Worm (Caenorhabditis elegans) whole organism, L2 larva: ENCODE data around the gene col-36.

Experiments used
- C34F6.9 ChIP-seq: fragments of 150-350 bp; optimal IDR thresholded peaks from 2 replicates; lab custom pipeline; 2014; ENCODE audit warnings: missing biosample characterization, missing genetic modification characterization
- F13H6.1 ChIP-seq: sonication (generic microtip); optimal IDR thresholded peaks from 2 replicates; lab custom pipeline; 2016; ENCODE audit warnings: missing genetic modification characterization, missing compliant biosample characterization
- R02D3.7 ChIP-seq: fragments of 150-350 bp; optimal IDR thresholded peaks from 2 replicates; lab custom pipeline; 2014; ENCODE audit warnings: missing biosample characterization, missing genetic modification characterization
- ZK546.5 ChIP-seq: sonication (generic microtip); optimal IDR thresholded peaks from 2 replicates; lab custom pipeline; 2017; ENCODE audit warnings: missing biosample characterization, missing genetic modification characterization
- alr-1 ChIP-seq: fragments of 150-350 bp; optimal IDR thresholded peaks from 2 replicates; lab custom pipeline; 2014; ENCODE audit warnings: missing biosample characterization, missing genetic modification characterization
- aly-2 ChIP-seq: fragments of 150-350 bp; optimal IDR thresholded peaks from 2 replicates; lab custom pipeline; 2014; ENCODE audit warnings: missing biosample characterization, missing genetic modification characterization
- ama-1 ChIP-seq: fragments of 150-350 bp; optimal IDR thresholded peaks from 2 replicates; lab custom pipeline; 2018; ENCODE audit warnings: inconsistent platforms
- blmp-1 ChIP-seq: sonication (generic microtip); optimal IDR thresholded peaks from 2 replicates; lab custom pipeline; 2017; ENCODE audit warnings: missing genetic modification characterization, mild to moderate bottlenecking, missing compliant biosample characterization, antibody characterized with exemption, moderate library complexity; ENCODE audit not compliant: insufficient read depth
- ceh-82 ChIP-seq: fragments of 150-350 bp; optimal IDR thresholded peaks from 2 replicates; lab custom pipeline; 2014; ENCODE audit warnings: missing biosample characterization, missing genetic modification characterization
- dmd-4 ChIP-seq: sonication (generic microtip); optimal IDR thresholded peaks from 2 replicates; lab custom pipeline; 2017; ENCODE audit warnings: missing biosample characterization, missing genetic modification characterization
- egl-27 ChIP-seq: sonication (generic microtip); optimal IDR thresholded peaks from 3 replicates; lab custom pipeline; 2017; ENCODE audit warnings: missing biosample characterization, missing genetic modification reagents, missing genetic modification characterization
- elt-1 ChIP-seq: fragments of 150-350 bp; optimal IDR thresholded peaks from 2 replicates; lab custom pipeline; 2014; ENCODE audit warnings: missing biosample characterization, missing genetic modification characterization
- elt-3 ChIP-seq: sonication (generic microtip); optimal IDR thresholded peaks from 2 replicates; lab custom pipeline; 2017; ENCODE audit warnings: missing biosample characterization, missing genetic modification characterization
- fos-1 ChIP-seq: fragments of 150-350 bp; optimal IDR thresholded peaks from 2 replicates; lab custom pipeline; 2014; ENCODE audit warnings: missing biosample characterization, missing genetic modification characterization
- gmeb-1 ChIP-seq: fragments of 150-350 bp; optimal IDR thresholded peaks from 2 replicates; lab custom pipeline; 2014; ENCODE audit warnings: missing biosample characterization, missing genetic modification characterization
- lin-39 ChIP-seq: fragments of 150-350 bp; optimal IDR thresholded peaks from 2 replicates; lab custom pipeline; 2014; ENCODE audit warnings: missing biosample characterization, missing genetic modification reagents, missing genetic modification characterization
- mdl-1 ChIP-seq, 2 experiments: fragments of 150-350 bp in 1 of 2; sonication (generic microtip) in 1 of 2; optimal IDR thresholded peaks; 2 replicates each; lab custom pipeline; 2017; ENCODE audit warnings: missing biosample characterization in 2 of 2, missing genetic modification characterization in 2 of 2
- nhr-12 ChIP-seq: fragments of 150-350 bp; optimal IDR thresholded peaks from 2 replicates; lab custom pipeline; 2014; ENCODE audit warnings: missing biosample characterization, missing genetic modification characterization
- nhr-129 ChIP-seq: fragments of 150-350 bp; optimal IDR thresholded peaks from 2 replicates; lab custom pipeline; 2014; ENCODE audit warnings: missing biosample characterization, missing genetic modification characterization
- nhr-21 ChIP-seq: fragments of 150-350 bp; optimal IDR thresholded peaks from 2 replicates; lab custom pipeline; 2014; ENCODE audit warnings: missing biosample characterization, missing genetic modification characterization
- nhr-23 ChIP-seq: fragments of 150-350 bp; optimal IDR thresholded peaks from 2 replicates; lab custom pipeline; 2014; ENCODE audit warnings: missing biosample characterization, missing genetic modification reagents, missing genetic modification characterization
- nhr-237 ChIP-seq: fragments of 150-350 bp; optimal IDR thresholded peaks from 2 replicates; lab custom pipeline; 2014; ENCODE audit warnings: missing biosample characterization, missing genetic modification characterization
- nhr-25 ChIP-seq: fragments of 150-350 bp; sonication (generic microtip); optimal IDR thresholded peaks from 3 replicates; lab custom pipeline; 2014; ENCODE audit warnings: missing biosample characterization, missing genetic modification characterization
- peb-1 ChIP-seq: fragments of 150-350 bp; optimal IDR thresholded peaks from 2 replicates; lab custom pipeline; 2014; ENCODE audit warnings: missing biosample characterization, missing genetic modification characterization
- skn-1 ChIP-seq: sonication (generic microtip); optimal IDR thresholded peaks from 2 replicates; lab custom pipeline; 2017; ENCODE audit warnings: missing biosample characterization, missing genetic modification characterization
- sma-3 ChIP-seq: sonication (generic microtip); optimal IDR thresholded peaks from 2 replicates; lab custom pipeline; 2016; ENCODE audit warnings: missing genetic modification reagents, missing genetic modification characterization, missing compliant biosample characterization
- sma-9 ChIP-seq, 2 experiments: fragments of 150-350 bp in 1 of 2; sonication (generic microtip) in 1 of 2; optimal IDR thresholded peaks; 2 replicates each; lab custom pipeline; 2014 to 2016; ENCODE audit warnings: missing genetic modification characterization in 2 of 2, mild to moderate bottlenecking in 1 of 2, missing biosample characterization in 1 of 2, missing compliant biosample characterization in 1 of 2, missing genetic modification reagents in 1 of 2, moderate library complexity in 1 of 2
- unc-39 ChIP-seq: fragments of 150-350 bp; optimal IDR thresholded peaks from 2 replicates; lab custom pipeline; 2014; ENCODE audit warnings: missing biosample characterization, missing genetic modification characterization
- unc-55 ChIP-seq: fragments of 150-350 bp; sonication (generic microtip); optimal IDR thresholded peaks from 3 replicates; lab custom pipeline; 2014; ENCODE audit warnings: missing biosample characterization, missing genetic modification reagents, missing genetic modification characterization
- unc-62 ChIP-seq: fragments of 150-350 bp; optimal IDR thresholded peaks from 2 replicates; lab custom pipeline; 2014; ENCODE audit warnings: missing biosample characterization, missing genetic modification reagents, missing genetic modification characterization
- zag-1 ChIP-seq: fragments of 150-350 bp; optimal IDR thresholded peaks from 2 replicates; lab custom pipeline; 2014; ENCODE audit warnings: missing biosample characterization, missing genetic modification characterization
- ztf-1 ChIP-seq: fragments of 200-800 bp; sonication (Bioruptor generic); conservative IDR thresholded peaks from 2 replicates; pipeline ENCODE4 v1.3.6; 2022; ENCODE audit warnings: missing genetic modification characterization, missing compliant biosample characterization
- ztf-11 ChIP-seq: sonication (generic microtip); optimal IDR thresholded peaks from 2 replicates; lab custom pipeline; 2017; ENCODE audit warnings: missing biosample characterization, missing genetic modification characterization
- ztf-4 ChIP-seq: fragments of 150-350 bp; optimal IDR thresholded peaks from 2 replicates; lab custom pipeline; 2014; ENCODE audit warnings: missing biosample characterization, missing genetic modification characterization

col-36 gene

DNA sequence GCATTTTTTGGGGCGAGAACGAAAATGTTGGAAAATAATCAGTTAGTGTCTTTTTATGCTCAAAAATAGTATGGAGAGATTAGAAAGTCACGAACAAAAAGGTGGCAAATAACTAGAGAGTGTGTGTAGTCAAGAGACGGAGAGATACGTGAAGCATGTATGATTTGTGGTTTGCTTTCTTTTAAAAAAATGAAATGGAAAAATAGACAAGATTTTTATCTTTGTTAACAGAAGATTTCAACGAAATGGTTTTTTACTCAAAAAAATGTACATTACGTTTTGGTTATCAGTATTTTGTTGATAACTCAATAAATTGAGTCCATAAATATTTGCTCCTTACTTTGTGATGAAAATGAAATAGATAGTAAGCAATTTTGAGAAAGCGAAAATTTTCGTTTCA is 39.6 kb upstream of the col-36 start, which contains the start of gene dhs-7:
Gene dhs-7, minus strand, starts transcription at position 277 of the 400 bp plus-strand sequence.
- TF ChIP-seq nhr-21 (tag; lab: Kevin White, UChicago) (no peak), elt-3 (tag; lab: Kevin White, UChicago) (no peak), ZK546.5 (no peak), zag-1 (tag; lab: Kevin White, UChicago) (no peak), egl-27 (tag; lab: Kevin White, UChicago) (no peak), gmeb-1 (no peak), unc-62 (GFP tag; lab: Kevin White, UChicago) (no peak), ztf-11 (tag; lab: Kevin White, UChicago) (no peak), nhr-129 (tag; lab: Kevin White, UChicago) (no peak), sma-9 (GFP tag; optimal IDR thresholded peaks at IDR 0.05; lab: Kevin White, UChicago) (no peak), sma-9 (tag; optimal IDR thresholded peaks at IDR 0.05; lab: Kevin White, UChicago) (no peak), ama-1 (lab: Kevin White, UChicago) (no peak), elt-1 (tag; lab: Kevin White, UChicago) (no peak), fos-1 (tag; lab: Kevin White, UChicago) (no peak)

DNA sequence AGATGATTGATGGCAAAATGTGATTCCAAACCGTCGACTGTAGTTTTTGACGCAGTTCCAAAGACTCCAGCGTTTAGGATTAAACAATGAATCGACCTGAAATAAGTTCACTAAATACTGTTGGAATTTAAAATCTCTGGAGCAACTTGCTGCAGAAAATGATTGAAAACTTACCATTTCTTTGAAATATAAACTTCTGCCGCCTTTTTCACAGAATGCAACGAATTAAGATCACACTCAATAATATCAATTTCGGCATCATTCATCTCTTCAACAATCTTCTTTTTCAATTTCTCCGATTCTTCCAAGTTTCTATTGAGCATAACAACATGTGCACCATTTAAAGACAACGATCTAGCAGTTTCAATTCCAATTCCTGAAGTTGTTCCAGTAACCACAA is 39.0 kb upstream of the col-36 start:
- TF ChIP-seq nhr-12 (tag; lab: Kevin White, UChicago) (no peak), nhr-237 (no peak), aly-2 (tag; lab: Kevin White, UChicago) (no peak), mdl-1 (tag; optimal IDR thresholded peaks at IDR 0.05; lab: Kevin White, UChicago) (no peak), ceh-82 (tag; lab: Kevin White, UChicago) (no peak)

DNA sequence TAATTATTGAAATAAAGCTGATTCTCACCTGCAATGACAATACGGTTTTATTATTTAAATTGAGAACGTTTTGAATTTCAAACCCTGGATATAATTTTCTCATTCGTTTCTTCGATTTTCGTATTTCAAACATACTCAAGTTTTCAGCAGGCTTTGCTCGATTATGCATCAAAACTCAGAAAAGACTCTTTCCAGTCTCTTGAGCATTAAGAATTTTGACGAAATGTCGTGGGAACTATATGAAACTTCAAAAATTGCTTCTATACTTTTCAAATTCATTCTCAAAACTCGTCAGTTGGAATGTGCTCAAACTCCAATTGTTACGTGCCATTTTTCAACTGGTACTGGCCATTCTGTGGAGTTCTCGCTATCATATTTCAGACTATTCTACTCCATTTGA is 36.8 kb upstream of the col-36 start, which contains the start of gene srd-59:
Gene srd-59, plus strand, starts transcription at position 301 of the 400 bp plus-strand sequence.
- no peak for TF ChIP-seq nhr-25 (tag; lab: Kevin White, UChicago)
- TF ChIP-seq egl-27 (tag; lab: Kevin White, UChicago): no peak
- TF ChIP-seq sma-3: no peak
- TF ChIP-seq alr-1 (tag; lab: Kevin White, UChicago): no peak
- TF ChIP-seq nhr-12 (tag; lab: Kevin White, UChicago): no peak
- no peak for TF ChIP-seq skn-1 (tag; lab: Kevin White, UChicago)
- TF ChIP-seq fos-1 (tag; lab: Kevin White, UChicago): no peak
- TF ChIP-seq lin-39: no peak
- TF ChIP-seq unc-39 (tag; lab: Kevin White, UChicago): no peak
- TF ChIP-seq unc-55 (GFP tag; lab: Kevin White, UChicago): no peak
- no peak for TF ChIP-seq ztf-11 (tag; lab: Kevin White, UChicago)
- no peak for TF ChIP-seq C34F6.9 (tag; lab: Kevin White, UChicago)
- no peak for TF ChIP-seq ceh-82 (tag; lab: Kevin White, UChicago)

DNA sequence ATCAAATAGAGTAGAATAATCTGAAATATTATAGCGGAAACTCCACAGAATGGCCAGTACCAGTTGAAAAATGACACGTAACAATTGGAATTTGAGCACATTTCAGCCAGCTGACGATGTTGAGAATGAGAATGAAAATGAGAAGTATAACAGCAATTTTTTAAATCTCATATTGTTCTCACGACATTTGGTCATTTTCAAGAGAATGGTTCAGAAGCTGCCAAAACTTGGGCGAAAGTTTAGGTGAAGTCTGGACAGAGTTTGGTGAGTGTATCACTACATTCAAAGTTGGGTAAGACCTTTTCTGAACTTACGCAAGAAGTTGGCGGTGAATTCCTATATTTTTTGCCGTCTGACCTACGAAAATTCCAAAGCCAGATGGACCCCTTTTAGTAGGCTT is 36.3 kb upstream of the col-36 start, which contains the start of gene srd-58:
Gene srd-58, minus strand, starts transcription at position 101 of the 400 bp plus-strand sequence.
- TF ChIP-seq zag-1 (tag; lab: Kevin White, UChicago): no peak
- TF ChIP-seq ztf-4 (tag; lab: Kevin White, UChicago): no peak
- TF ChIP-seq sma-3: no peak
- no peak for TF ChIP-seq dmd-4
- no peak for TF ChIP-seq peb-1 (tag; lab: Kevin White, UChicago)
- TF ChIP-seq R02D3.7 (tag; lab: Kevin White, UChicago): no peak
- no peak for TF ChIP-seq unc-55 (GFP tag; lab: Kevin White, UChicago)
- no peak for TF ChIP-seq nhr-23 (tag; lab: Kevin White, UChicago)
- TF ChIP-seq alr-1 (tag; lab: Kevin White, UChicago): no peak
- no peak for TF ChIP-seq fos-1 (tag; lab: Kevin White, UChicago)
- no peak for TF ChIP-seq skn-1 (tag; lab: Kevin White, UChicago)
- no peak for TF ChIP-seq ztf-1 (GFP tag; lab: Robert Waterston, UW)
- no peak for TF ChIP-seq aly-2 (tag; lab: Kevin White, UChicago)
- TF ChIP-seq blmp-1: no peak
- no peak for TF ChIP-seq lin-39
- TF ChIP-seq F13H6.1 (tag; lab: Kevin White, UChicago): no peak
- TF ChIP-seq C34F6.9 (tag; lab: Kevin White, UChicago): no peak

DNA sequence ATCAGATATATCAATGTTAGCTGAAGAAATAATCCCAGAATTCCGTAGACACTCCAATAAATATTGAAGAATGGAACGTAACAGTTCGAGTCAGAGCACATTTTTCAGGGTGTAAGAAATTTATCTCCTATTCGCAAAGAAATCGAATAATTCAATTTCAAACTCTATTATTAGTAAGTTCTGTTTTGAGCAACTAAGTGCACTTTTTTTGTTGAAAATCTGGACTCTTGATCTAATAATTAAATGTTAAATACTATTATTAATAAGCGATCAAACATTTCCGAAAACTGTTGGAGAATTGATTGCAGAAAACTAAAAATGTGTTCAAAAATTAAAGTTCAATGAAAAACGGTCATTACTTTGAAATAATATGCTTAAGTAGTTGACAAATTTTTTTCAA is 34.5 kb upstream of the col-36 start, which contains the start of gene srd-56:
Gene srd-56, minus strand, starts transcription at position 101 of the 400 bp plus-strand sequence.
- no peak for TF ChIP-seq C34F6.9 (tag; lab: Kevin White, UChicago)
- TF ChIP-seq unc-39 (tag; lab: Kevin White, UChicago): no peak
- TF ChIP-seq, all 48 proteins: peak for 0
